Worm (Caenorhabditis elegans) whole organism, L4/young adult: ENCODE data around the gene cutl-18.
"Not testable (repeated sequence)": the region's sequence is repeated elsewhere in the genome, so short reads cannot be mapped to it uniquely, and the experiment has no call there.

ENCODE experiments used
- W03F9.2 ChIP-seq: fragments of 150-350 bp; optimal IDR thresholded peaks from 2 replicates; lab custom pipeline; 2014; ENCODE audit warnings: missing biosample characterization, missing genetic modification characterization
- dao-5 ChIP-seq: sonication (generic microtip); optimal IDR thresholded peaks from 2 replicates; lab custom pipeline; 2016; ENCODE audit warnings: missing genotype, missing genetic modification characterization, moderate library complexity, missing compliant biosample characterization
- him-1 ChIP-seq: sonication (generic microtip); optimal IDR thresholded peaks from 2 replicates; lab custom pipeline; 2016; ENCODE audit warnings: missing genotype, missing genetic modification reagents, missing genetic modification characterization, missing compliant biosample characterization

ce11 chrV:11286114-11286513 lies 30.6 kb downstream of the cutl-18 start, which contains the start of gene C03E10.3:
- TF ChIP-seq W03F9.2 (tag; lab: Kevin White, UChicago); him-1; dao-5 (tag; lab: Kevin White, UChicago): not testable (repeated sequence)
